Fruit fly (Drosophila melanogaster) whole organism: ENCODE data around the gene Kap-alpha3.

ENCODE experiments used
- CG8478 ChIP-seq: fragments of >200 bp; optimal IDR thresholded peaks from 2 replicates; lab custom pipeline; 2018; ENCODE audit warnings: inconsistent platforms
- Dll ChIP-seq: fragments of >200 bp; optimal IDR thresholded peaks from 2 replicates; lab custom pipeline; 2017
- EcR ChIP-seq, 2 experiments: fragments of >200 bp; optimal IDR thresholded peaks; 2 replicates each; lab custom pipeline; 2017; ENCODE audit warnings: missing biosample characterization in 2 of 2, missing genetic modification characterization in 2 of 2, missing genetic modification reagents in 2 of 2
- pan ChIP-seq: fragments of >200 bp; optimal IDR thresholded peaks from 2 replicates; lab custom pipeline; 2017
- psq ChIP-seq: fragments of >200 bp; optimal IDR thresholded peaks from 2 replicates; lab custom pipeline; 2017
- usp ChIP-seq: fragments of >200 bp; optimal IDR thresholded peaks from 2 replicates; lab custom pipeline; 2017; ENCODE audit warnings: missing biosample characterization, missing genetic modification characterization, mixed read lengths

Gene Kap-alpha3

DNA sequence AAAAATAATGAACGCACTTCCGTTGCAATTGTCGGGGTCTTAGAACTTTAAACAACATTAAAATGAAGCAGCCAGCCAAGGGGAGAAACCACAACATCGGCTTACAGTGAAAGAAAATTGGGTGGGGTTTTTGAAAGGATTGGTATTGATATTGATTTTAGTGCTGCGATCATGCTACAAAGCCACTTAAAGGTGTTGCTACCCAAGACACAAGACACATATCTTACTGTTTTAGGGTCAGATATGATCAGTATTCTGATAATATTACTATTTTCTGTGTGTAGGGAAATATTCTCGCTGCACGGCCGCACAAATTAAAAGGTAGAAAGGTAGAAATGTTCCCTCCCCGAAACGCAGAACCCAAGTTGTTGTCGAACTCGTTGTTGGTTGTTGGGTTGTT lies 27.6 kb upstream of the Kap-alpha3 start:
- TF ChIP-seq usp (GFP tag; lab: Kevin White, UChicago) (no peak), psq (lab: Kevin White, UChicago) (no peak), EcR (GFP tag; optimal IDR thresholded peaks at IDR 0.05; lab: Kevin White, UChicago) (no peak)

DNA sequence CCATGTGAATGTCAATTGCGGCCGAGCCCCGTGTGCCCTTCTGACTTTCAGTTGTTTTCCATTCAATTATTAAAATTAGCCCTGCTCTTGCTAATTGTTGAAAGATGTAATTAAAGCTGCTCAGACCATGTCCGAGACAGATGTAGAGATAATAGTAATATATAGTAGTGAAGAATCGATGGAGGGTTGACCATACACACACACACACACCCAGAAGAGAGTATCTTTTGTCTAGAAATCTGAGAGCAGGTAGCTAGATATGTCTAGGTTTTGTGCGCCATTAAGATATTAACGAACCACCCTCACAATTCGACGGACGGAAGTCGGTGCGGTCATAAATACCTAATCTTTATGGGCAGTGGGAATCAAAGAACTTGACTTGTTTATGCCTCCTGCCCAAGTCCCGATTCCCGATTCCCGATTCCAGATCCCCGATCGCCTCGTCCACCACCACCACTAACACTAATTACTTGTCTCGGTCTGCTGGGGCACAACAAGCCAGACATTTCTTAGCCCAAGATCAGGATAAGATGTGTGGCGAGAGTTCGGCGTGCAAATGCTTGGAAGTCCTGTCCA lies 27.0 kb upstream of the Kap-alpha3 start:
- no peak for TF ChIP-seq pan (lab: Kevin White, UChicago)
- TF ChIP-seq EcR (GFP tag; optimal IDR thresholded peaks at IDR 0.05; lab: Kevin White, UChicago) = no peak
- TF ChIP-seq Dll = no peak
- TF ChIP-seq psq (lab: Kevin White, UChicago) = no peak
- no peak for TF ChIP-seq usp (GFP tag; lab: Kevin White, UChicago)
- no peak for TF ChIP-seq CG8478

DNA sequence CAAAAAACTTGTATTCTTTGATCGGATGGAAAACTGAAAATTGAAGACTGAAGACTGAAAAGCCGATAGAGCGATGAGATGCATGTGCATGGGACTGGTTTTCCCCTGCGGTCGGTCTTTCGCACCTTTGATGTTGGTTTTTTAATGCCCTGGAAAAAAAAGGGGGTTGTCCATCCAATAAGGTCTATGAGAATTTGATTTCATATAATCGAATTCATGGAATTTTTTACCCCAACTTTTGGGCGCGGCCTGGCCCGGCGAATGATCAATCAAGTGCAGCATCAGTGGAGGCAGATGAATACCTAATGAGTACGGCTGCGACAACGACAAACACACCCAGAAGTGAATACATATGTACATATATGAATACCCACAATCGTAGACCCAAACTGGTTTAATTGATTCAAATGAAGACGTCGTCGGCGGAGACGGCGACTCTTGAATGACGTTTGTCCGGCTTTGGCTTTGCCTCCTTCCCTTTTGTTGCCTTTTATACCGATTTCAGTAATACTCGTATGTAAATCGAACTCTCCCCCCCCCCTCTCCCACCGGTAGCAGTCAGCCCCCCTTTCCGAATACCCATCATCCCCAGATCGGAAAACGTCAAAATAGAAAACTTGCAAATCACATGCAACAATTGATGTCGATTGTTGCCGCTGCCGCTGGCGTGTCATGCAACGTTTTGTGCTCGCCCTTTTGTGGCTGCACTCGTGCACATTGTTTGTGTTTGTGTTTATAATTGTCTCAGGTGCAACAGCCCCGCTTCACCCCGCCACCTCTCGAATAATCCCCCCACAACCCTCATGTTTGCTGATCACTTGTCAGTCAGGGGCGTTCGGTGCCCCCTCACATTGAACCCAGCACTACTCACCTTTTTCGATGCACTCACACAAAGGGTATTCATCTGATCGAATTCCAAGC lies 25.7 kb upstream of the Kap-alpha3 start:
- TF ChIP-seq EcR (GFP tag; optimal IDR thresholded peaks at IDR 0.05; lab: Kevin White, UChicago) (no peak), psq (lab: Kevin White, UChicago) (no peak), Dll (no peak), pan (lab: Kevin White, UChicago) (no peak), CG8478 (no peak), usp (GFP tag; lab: Kevin White, UChicago) (no peak)

DNA sequence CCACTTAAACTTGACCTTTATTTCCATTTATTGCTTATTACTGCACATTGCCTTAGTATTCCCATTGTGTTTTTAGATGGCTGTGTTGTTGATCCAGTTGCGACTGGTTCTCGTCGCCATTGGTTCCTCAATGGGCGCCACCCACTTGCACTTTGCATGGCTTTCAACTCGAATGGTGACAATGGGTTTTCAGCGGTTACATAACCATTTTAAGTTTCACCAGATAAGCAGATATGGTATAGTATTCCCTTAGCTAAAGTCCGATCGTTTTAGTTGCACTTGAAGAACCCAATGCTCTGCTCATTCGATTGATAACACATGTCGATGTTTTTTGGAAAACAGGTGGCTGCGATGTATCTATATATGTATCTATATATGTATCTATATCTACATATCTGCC lies 24.4 kb upstream of the Kap-alpha3 start:
- TF ChIP-seq CG8478 (no peak), Dll (no peak), pan (lab: Kevin White, UChicago) (no peak), usp (GFP tag; lab: Kevin White, UChicago) (no peak), EcR (GFP tag; optimal IDR thresholded peaks at IDR 0.05; lab: Kevin White, UChicago) (no peak), psq (lab: Kevin White, UChicago) (no peak)

DNA sequence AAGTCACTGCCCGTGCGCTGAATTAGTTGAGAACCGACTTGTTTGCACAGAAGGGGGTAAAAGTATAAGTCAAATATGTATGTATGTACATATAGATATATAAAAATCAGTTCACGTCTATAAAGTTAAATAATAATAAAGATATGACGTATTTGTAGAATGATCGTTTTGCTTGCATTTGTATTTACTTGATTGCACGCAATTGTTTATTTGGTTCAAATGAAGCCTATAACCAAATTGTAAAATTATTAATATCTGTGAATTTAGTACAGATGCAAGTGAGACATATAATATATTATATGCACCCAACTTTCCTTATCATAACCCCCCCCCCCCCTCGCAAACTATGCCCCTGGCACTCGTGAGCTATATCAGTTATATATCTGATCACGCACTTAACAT lies 23.0 kb upstream of the Kap-alpha3 start:
- TF ChIP-seq psq (lab: Kevin White, UChicago) (no peak), usp (GFP tag; lab: Kevin White, UChicago) (no peak), CG8478 (no peak), Dll (no peak), pan (lab: Kevin White, UChicago) (no peak), EcR (GFP tag; optimal IDR thresholded peaks at IDR 0.05; lab: Kevin White, UChicago) (no peak)

DNA sequence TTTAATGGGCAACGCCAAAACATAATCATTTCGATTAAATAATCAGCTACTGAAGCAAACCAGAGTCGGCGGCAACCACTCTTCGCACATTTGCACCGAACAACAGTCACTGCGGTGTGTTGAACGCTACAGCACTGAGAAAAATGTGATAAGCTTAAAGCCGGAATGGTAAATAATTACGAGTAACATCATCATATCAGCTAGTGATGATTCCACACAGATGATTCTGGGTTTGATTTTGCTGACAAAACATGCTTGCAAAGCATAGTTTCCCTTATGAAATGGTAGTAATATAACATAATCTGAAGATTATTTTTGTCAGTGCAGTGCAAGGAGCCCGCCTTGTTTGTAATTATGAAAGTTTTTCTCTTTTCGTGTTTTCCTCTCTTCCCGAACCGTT lies 20.6 kb upstream of the Kap-alpha3 start:
- no peak for TF ChIP-seq Dll
- TF ChIP-seq EcR (GFP tag; optimal IDR thresholded peaks at IDR 0.05; lab: Kevin White, UChicago) = no peak
- TF ChIP-seq CG8478 = no peak
- no peak for TF ChIP-seq pan (lab: Kevin White, UChicago)
- no peak for TF ChIP-seq usp (GFP tag; lab: Kevin White, UChicago)
- no peak for TF ChIP-seq psq (lab: Kevin White, UChicago)

DNA sequence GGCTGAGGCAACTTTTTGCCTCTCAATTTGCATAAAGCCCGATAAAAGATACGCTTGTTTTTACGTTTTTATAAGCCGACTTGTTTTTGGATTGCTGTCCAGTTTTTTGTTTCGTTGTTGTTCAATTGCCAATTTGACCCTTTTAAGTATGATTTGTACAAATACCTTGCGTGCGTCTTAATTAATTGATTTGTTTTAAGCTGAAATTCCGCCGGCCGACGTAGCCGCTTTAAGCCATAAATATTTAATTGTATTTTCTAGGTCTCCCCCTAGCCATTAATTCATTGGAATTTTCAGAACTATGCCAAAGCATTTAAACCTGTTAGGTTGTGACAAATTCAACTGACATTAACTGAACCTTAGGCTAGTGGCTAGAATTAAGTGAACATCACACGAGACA lies 19.1 kb upstream of the Kap-alpha3 start:
- no peak for TF ChIP-seq usp (GFP tag; lab: Kevin White, UChicago)
- no peak for TF ChIP-seq CG8478
- TF ChIP-seq EcR (GFP tag; optimal IDR thresholded peaks at IDR 0.05; lab: Kevin White, UChicago) = no peak
- no peak for TF ChIP-seq Dll
- TF ChIP-seq psq (lab: Kevin White, UChicago) = no peak
- TF ChIP-seq pan (lab: Kevin White, UChicago) = no peak

DNA sequence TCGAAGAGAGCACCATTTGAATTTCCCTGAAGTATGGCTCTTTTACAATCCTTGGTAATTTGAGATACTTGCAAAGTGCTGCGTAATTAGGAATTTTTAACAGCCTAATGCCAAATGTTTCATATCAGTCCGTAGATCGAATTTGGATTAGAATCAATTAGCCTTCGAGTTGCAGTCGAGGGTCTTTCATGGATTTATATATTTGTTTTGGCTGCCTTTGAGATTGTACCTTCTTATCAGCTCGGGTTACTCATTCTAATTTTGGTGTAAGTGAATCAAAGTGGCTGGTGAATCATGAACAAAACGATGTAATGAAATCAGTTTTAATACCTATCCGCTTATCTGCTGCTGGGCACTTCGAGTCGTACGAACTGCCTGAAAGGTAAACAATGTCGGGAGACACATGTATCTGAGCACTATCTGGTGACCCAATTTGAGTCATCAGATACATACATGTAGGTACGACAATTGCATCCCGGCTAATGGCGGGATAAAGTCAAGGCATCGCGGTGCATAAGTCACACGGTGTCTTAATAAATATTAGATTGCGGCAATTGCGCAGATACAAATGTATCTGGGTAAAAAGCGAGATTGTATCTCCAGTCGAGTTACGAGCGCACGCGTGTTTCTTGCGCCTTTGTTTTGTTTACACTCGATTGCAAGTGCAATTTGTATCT lies 18.3 kb upstream of the Kap-alpha3 start:
- no peak for TF ChIP-seq pan (lab: Kevin White, UChicago)

DNA sequence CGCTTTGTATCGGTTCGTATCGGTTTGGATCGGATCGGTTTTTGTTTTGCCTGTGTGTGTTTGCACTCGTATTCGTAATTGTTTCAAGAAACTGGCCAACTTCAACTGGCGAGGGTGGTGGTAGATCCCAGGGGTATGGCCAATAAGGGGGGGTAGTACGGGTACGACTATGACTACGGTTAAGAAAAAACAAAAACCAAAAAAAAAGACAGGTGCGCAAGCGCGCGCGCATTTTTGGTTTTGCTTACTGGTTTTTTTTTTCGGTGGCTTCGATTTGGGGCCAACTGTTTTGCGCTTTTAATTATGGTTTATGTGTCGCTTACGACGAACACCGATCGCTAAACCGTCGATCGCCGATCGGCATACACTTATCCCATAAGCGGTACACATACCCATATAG lies 17.3 kb upstream of the Kap-alpha3 start:
- TF ChIP-seq pan (lab: Kevin White, UChicago) = no peak
- TF ChIP-seq EcR (GFP tag; optimal IDR thresholded peaks at IDR 0.05; lab: Kevin White, UChicago) = no peak
- TF ChIP-seq psq (lab: Kevin White, UChicago) = no peak
- no peak for TF ChIP-seq usp (GFP tag; lab: Kevin White, UChicago)
- no peak for TF ChIP-seq CG8478
- no peak for TF ChIP-seq Dll

DNA sequence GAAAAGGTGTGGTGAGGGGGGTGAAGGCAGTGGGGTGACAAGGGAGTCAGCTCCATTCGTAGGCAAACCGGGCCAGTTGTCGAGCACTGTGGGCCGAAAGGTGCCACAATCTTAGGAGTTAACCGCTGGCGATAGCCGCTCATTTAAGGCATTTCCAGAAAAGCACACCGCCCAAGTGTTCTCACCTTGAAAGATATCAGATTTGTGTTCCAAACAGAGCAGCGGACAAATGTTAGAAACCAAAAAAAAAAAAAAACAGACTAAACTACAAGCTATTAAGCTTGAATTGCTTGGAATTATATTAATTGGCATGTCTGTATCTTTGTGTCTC lies 16.7 kb upstream of the Kap-alpha3 start:
- no peak for TF ChIP-seq CG8478
- TF ChIP-seq pan (lab: Kevin White, UChicago) = no peak
- TF ChIP-seq psq (lab: Kevin White, UChicago) = no peak
- TF ChIP-seq EcR (GFP tag; optimal IDR thresholded peaks at IDR 0.05; lab: Kevin White, UChicago) = no peak
- TF ChIP-seq Dll = no peak
- no peak for TF ChIP-seq usp (GFP tag; lab: Kevin White, UChicago)

DNA sequence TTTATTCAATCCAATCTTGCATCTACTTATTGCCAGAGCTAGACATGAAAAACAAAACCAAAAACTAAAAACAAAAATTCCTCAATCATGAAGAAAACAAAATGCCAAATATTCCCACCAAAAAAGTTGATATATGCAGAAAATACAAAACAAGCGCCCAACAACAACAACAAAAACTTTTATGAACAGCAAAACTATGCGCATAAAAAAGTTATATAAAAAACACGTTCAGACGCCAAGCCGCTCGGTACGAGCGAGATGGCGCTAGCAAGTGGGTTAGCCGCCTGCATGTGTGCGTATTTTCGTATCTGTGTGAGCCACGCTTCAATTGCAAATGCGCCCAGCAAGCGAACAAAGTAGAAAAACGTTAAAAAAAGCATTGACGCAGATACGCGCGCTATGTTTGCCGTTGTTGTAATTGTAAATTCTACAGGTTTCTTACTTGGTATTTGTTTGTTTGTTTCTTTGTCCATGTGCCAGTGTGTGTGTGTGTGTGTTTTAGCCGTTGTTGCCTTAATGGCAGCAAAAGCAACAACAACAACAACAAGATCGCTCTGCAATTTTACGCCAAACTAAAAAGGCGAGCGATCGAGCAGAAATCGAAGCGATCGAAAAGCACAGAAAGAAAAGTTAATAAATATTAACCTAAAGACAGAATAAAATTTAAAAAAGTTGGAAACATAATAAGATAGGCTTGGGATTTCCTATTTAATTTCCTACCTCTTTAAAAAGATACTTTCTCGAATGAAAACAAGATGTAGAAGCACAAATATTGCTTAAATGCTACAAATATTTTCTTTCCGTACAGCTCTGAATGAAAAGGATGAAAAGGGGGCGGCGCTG lies 16.1 kb upstream of the Kap-alpha3 start:
- TF ChIP-seq Dll (no peak), usp (GFP tag; lab: Kevin White, UChicago) (no peak), CG8478 (no peak), EcR (GFP tag; optimal IDR thresholded peaks at IDR 0.05; lab: Kevin White, UChicago) (no peak), pan (lab: Kevin White, UChicago) (no peak), psq (lab: Kevin White, UChicago) (no peak)
